Fruit fly (Drosophila melanogaster) whole organism, embryonic: ENCODE data around the gene CG4629.

Experiments
- Aef1 ChIP-seq: fragments of 200-800 bp; sonication (Bioruptor generic); IDR thresholded peaks from 3 replicates; pipeline ENCODE4 v1.3.6; 2022; ENCODE audit warnings: missing biosample characterization, missing genetic modification characterization
- B-H2 ChIP-seq: fragments of 200-800 bp; sonication (Bioruptor generic); optimal IDR thresholded peaks from 2 replicates; lab custom pipeline; 2018; ENCODE audit warnings: missing biosample characterization, mild to moderate bottlenecking, missing genetic modification characterization
- Bdp1 ChIP-seq: fragments of 200-800 bp; sonication (Bioruptor generic); optimal IDR thresholded peaks from 3 replicates; lab custom pipeline; 2016; ENCODE audit warnings: missing biosample characterization, missing genetic modification characterization
- C15 ChIP-seq: fragments of 200-800 bp; sonication (Bioruptor generic); IDR thresholded peaks from 3 replicates; pipeline ENCODE4 v1.3.6; 2022; ENCODE audit warnings: missing biosample characterization, missing genetic modification characterization
- CG1024 ChIP-seq: fragments of 200-800 bp; sonication (Bioruptor generic); IDR thresholded peaks from 2 replicates; pipeline ENCODE4 v1.3.6; 2022; ENCODE audit warnings: missing biosample characterization, missing genetic modification characterization
- CG11695 ChIP-seq: fragments of 200-800 bp; sonication (Bioruptor generic); IDR thresholded peaks from 3 replicates; pipeline ENCODE4 v1.3.6; 2022; ENCODE audit warnings: missing biosample characterization, missing genetic modification characterization
- CG11696 ChIP-seq: fragments of 200-800 bp; sonication (Bioruptor generic); IDR thresholded peaks from 2 replicates; pipeline ENCODE4 v1.3.6; 2022; ENCODE audit warnings: missing biosample characterization, missing genetic modification characterization
- CG12104 ChIP-seq: fragments of 200-800 bp; sonication (Bioruptor generic); optimal IDR thresholded peaks from 3 replicates; lab custom pipeline; 2016; ENCODE audit warnings: missing biosample characterization, missing genetic modification characterization
- CG14965 ChIP-seq: fragments of 200-800 bp; sonication (Bioruptor generic); optimal IDR thresholded peaks from 2 replicates; lab custom pipeline; 2016; ENCODE audit warnings: missing biosample characterization, missing genetic modification characterization, borderline replicate concordance
- CG16779 ChIP-seq: fragments of 200-800 bp; sonication (Bioruptor generic); IDR thresholded peaks from 2 replicates; pipeline ENCODE4 v1.3.6; 2022; ENCODE audit warnings: missing biosample characterization, missing genetic modification characterization
- CG16815 ChIP-seq: fragments of 200-800 bp; sonication (Bioruptor generic); optimal IDR thresholded peaks from 3 replicates; lab custom pipeline; 2017; ENCODE audit warnings: missing biosample characterization, mild to moderate bottlenecking, missing genetic modification characterization
- CG17568 ChIP-seq: fragments of 200-800 bp; sonication (Bioruptor generic); optimal IDR thresholded peaks from 2 replicates; lab custom pipeline; 2018; ENCODE audit warnings: missing biosample characterization, mild to moderate bottlenecking, missing genetic modification characterization, moderate library complexity
- CG1792 ChIP-seq: fragments of 200-800 bp; sonication (Bioruptor generic); optimal IDR thresholded peaks from 2 replicates; lab custom pipeline; 2016; ENCODE audit warnings: missing biosample characterization, missing genetic modification characterization
- CG1832 ChIP-seq: fragments of 200-800 bp; sonication (Bioruptor generic); optimal IDR thresholded peaks from 2 replicates; lab custom pipeline; 2017; ENCODE audit warnings: missing biosample characterization, mild to moderate bottlenecking, missing genetic modification characterization, inconsistent platforms
- CG31365 ChIP-seq: fragments of 200-800 bp; sonication (Bioruptor generic); optimal IDR thresholded peaks from 2 replicates; lab custom pipeline; 2018; ENCODE audit warnings: missing biosample characterization, mild to moderate bottlenecking, missing genetic modification characterization
- CG3163 ChIP-seq: fragments of 200-800 bp; sonication (Bioruptor generic); optimal IDR thresholded peaks from 3 replicates; lab custom pipeline; 2016; ENCODE audit warnings: missing biosample characterization, missing genetic modification characterization
- CG32767 ChIP-seq: fragments of 200-800 bp; sonication (Bioruptor generic); IDR thresholded peaks from 2 replicates; pipeline ENCODE4 v1.3.6; 2022; ENCODE audit warnings: missing biosample characterization, missing genetic modification characterization
- CG3281 ChIP-seq: fragments of 200-800 bp; sonication (Bioruptor generic); optimal IDR thresholded peaks from 3 replicates; lab custom pipeline; 2017; ENCODE audit warnings: missing biosample characterization, mild to moderate bottlenecking, missing genetic modification characterization
- CG42726 ChIP-seq: fragments of 200-800 bp; sonication (Bioruptor generic); IDR thresholded peaks from 2 replicates; pipeline ENCODE4 v1.3.6; 2022; ENCODE audit warnings: missing biosample characterization, missing genetic modification characterization; ENCODE audit not compliant: partially characterized antibody
- CG4404 ChIP-seq: fragments of 200-800 bp; sonication (Bioruptor generic); IDR thresholded peaks from 2 replicates; pipeline ENCODE4 v1.3.6; 2022; ENCODE audit warnings: missing biosample characterization, missing genetic modification characterization
- CG6175 ChIP-seq: fragments of 200-800 bp; sonication (Bioruptor generic); IDR thresholded peaks from 3 replicates; pipeline ENCODE4 v1.3.6; 2022; ENCODE audit warnings: missing biosample characterization, missing genetic modification characterization
- CG6254 ChIP-seq: fragments of 200-800 bp; sonication (Bioruptor generic); optimal IDR thresholded peaks from 3 replicates; lab custom pipeline; 2017; ENCODE audit warnings: mild to moderate bottlenecking, missing biosample characterization, missing genetic modification reagents, missing genetic modification characterization
- CG8089 ChIP-seq: fragments of 200-800 bp; sonication (Bioruptor generic); optimal IDR thresholded peaks from 3 replicates; lab custom pipeline; 2016; ENCODE audit warnings: missing biosample characterization, missing genetic modification characterization
- CG8290 ChIP-seq, 3 experiments: fragments of 200-800 bp; sonication (Bioruptor generic); optimal IDR thresholded peaks; 2 replicates each; lab custom pipeline; 2016 to 2019; ENCODE audit warnings: missing biosample characterization in 3 of 3, missing genetic modification characterization in 3 of 3, mild to moderate bottlenecking in 2 of 3, moderate library complexity in 1 of 3
- CG9797 ChIP-seq: fragments of 200-800 bp; sonication (Bioruptor generic); optimal IDR thresholded peaks from 3 replicates; lab custom pipeline; 2018; ENCODE audit warnings: missing biosample characterization, mild to moderate bottlenecking, missing genetic modification characterization
- ERR ChIP-seq: fragments of 200-800 bp; sonication (Bioruptor generic); optimal IDR thresholded peaks from 2 replicates; lab custom pipeline; 2016; ENCODE audit warnings: missing biosample characterization, missing genetic modification characterization
- Elba2 ChIP-seq: fragments of 200-800 bp; sonication (Bioruptor generic); optimal IDR thresholded peaks from 3 replicates; lab custom pipeline; 2016; ENCODE audit warnings: missing biosample characterization, missing genetic modification characterization
- HLHmδ ChIP-seq: fragments of 200-800 bp; sonication (Bioruptor generic); optimal IDR thresholded peaks from 2 replicates; lab custom pipeline; 2018; ENCODE audit warnings: missing biosample characterization, mild to moderate bottlenecking, missing genetic modification characterization, moderate library complexity
- Hsf ChIP-seq: fragments of 200-800 bp; sonication (Bioruptor generic); optimal IDR thresholded peaks from 3 replicates; lab custom pipeline; 2016; ENCODE audit warnings: missing biosample characterization, missing genetic modification characterization
- Jarid2 ChIP-seq: fragments of 200-800 bp; sonication (Bioruptor generic); optimal IDR thresholded peaks from 3 replicates; lab custom pipeline; 2017; ENCODE audit warnings: mild to moderate bottlenecking, missing biosample characterization, missing genetic modification reagents, missing genetic modification characterization
- Lhr ChIP-seq: fragments of 200-800 bp; sonication (Bioruptor generic); optimal IDR thresholded peaks from 3 replicates; lab custom pipeline; 2017; ENCODE audit warnings: mild to moderate bottlenecking, missing biosample characterization, missing genetic modification reagents, missing genetic modification characterization
- Max ChIP-seq: fragments of 200-800 bp; sonication (Bioruptor generic); optimal IDR thresholded peaks from 2 replicates; lab custom pipeline; 2016; ENCODE audit warnings: missing biosample characterization, mild to moderate bottlenecking, missing genetic modification characterization
- Oaz ChIP-seq: fragments of 200-800 bp; sonication (Bioruptor generic); IDR thresholded peaks from 2 replicates; pipeline ENCODE4 v1.3.6; 2022; ENCODE audit warnings: missing biosample characterization, missing genetic modification characterization
- Oli ChIP-seq: fragments of 200-800 bp; sonication (Bioruptor generic); optimal IDR thresholded peaks from 2 replicates; lab custom pipeline; 2018; ENCODE audit warnings: missing biosample characterization, mild to moderate bottlenecking, missing genetic modification characterization, moderate library complexity
- Poxn ChIP-seq: fragments of 200-800 bp; sonication (Bioruptor generic); IDR thresholded peaks from 2 replicates; pipeline ENCODE4 v1.3.6; 2022; ENCODE audit warnings: missing biosample characterization, missing genetic modification characterization
- bowl ChIP-seq: fragments of 200-800 bp; sonication (Bioruptor generic); IDR thresholded peaks from 2 replicates; pipeline ENCODE4 v1.3.6; 2022; ENCODE audit warnings: missing biosample characterization, missing genetic modification characterization
- ci ChIP-seq: fragments of 200-800 bp; sonication (Bioruptor generic); IDR thresholded peaks from 3 replicates; pipeline ENCODE4 v1.3.6; 2022; ENCODE audit warnings: missing biosample characterization, missing genetic modification characterization
- emc ChIP-seq: fragments of 200-800 bp; sonication (Bioruptor generic); optimal IDR thresholded peaks from 2 replicates; lab custom pipeline; 2016; ENCODE audit warnings: missing biosample characterization, missing genetic modification characterization
- gsb ChIP-seq: fragments of 200-800 bp; sonication (Bioruptor generic); IDR thresholded peaks from 2 replicates; pipeline ENCODE4 v1.3.6; 2022; ENCODE audit warnings: missing biosample characterization, missing genetic modification characterization
- inv ChIP-seq: fragments of 200-800 bp; sonication (Bioruptor generic); IDR thresholded peaks from 2 replicates; pipeline ENCODE4 v1.3.6; 2022; ENCODE audit warnings: missing biosample characterization, missing genetic modification characterization; ENCODE audit not compliant: partially characterized antibody
- lab ChIP-seq: fragments of 200-800 bp; sonication (Bioruptor generic); optimal IDR thresholded peaks from 3 replicates; lab custom pipeline; 2017; ENCODE audit warnings: missing biosample characterization, missing genetic modification characterization, mild to moderate bottlenecking, moderate library complexity, missing genetic modification reagents
- nerfin-1 ChIP-seq: fragments of 200-800 bp; sonication (Bioruptor generic); optimal IDR thresholded peaks from 3 replicates; lab custom pipeline; 2019; ENCODE audit warnings: missing biosample characterization, mild to moderate bottlenecking, missing genetic modification characterization, moderate library complexity
- odd ChIP-seq: fragments of 200-800 bp; sonication (Bioruptor generic); optimal IDR thresholded peaks from 2 replicates; lab custom pipeline; 2017; ENCODE audit warnings: missing biosample characterization, mild to moderate bottlenecking, missing genetic modification characterization
- sima ChIP-seq: fragments of 200-800 bp; sonication (Bioruptor generic); optimal IDR thresholded peaks from 2 replicates; lab custom pipeline; 2016; ENCODE audit warnings: missing biosample characterization, missing genetic modification characterization
- sr ChIP-seq: fragments of 200-800 bp; sonication (Bioruptor generic); IDR thresholded peaks from 3 replicates; pipeline ENCODE4 v1.3.6; 2022; ENCODE audit warnings: missing biosample characterization, missing genetic modification characterization
- wdn ChIP-seq: fragments of 200-800 bp; sonication (Bioruptor generic); IDR thresholded peaks from 2 replicates; pipeline ENCODE4 v1.3.6; 2022; ENCODE audit warnings: missing biosample characterization, missing genetic modification characterization
- zf30C ChIP-seq: fragments of 200-800 bp; sonication (Bioruptor generic); optimal IDR thresholded peaks from 3 replicates; lab custom pipeline; 2018; ENCODE audit warnings: missing biosample characterization, mild to moderate bottlenecking, missing genetic modification characterization

The CG4629 gene

dm6 chr2L:1118880-1119809, 16.8 kb upstream of the CG4629 start (continued):
- peak; percentile 69 for TF ChIP-seq Aef1 (GFP tag; lab: Robert Waterston, UW)
- TF ChIP-seq nerfin-1 (tag; lab: Kevin White, UChicago): no peak
- TF ChIP-seq CG1832 (GFP tag; lab: Kevin White, UChicago): no peak
- TF ChIP-seq emc (GFP tag; lab: Kevin White, UChicago): no peak
- peak; percentile 82 for TF ChIP-seq wdn (GFP tag; lab: Robert Waterston, UW)
- no peak for TF ChIP-seq CG31365 (tag; lab: Kevin White, UChicago)
- TF ChIP-seq ci: peak; percentile 71; the same call in 2 of the 3 replicates
- TF ChIP-seq CG1792 (GFP tag; lab: Kevin White, UChicago): peak; percentile 9
- TF ChIP-seq CG9797 (GFP tag; lab: Kevin White, UChicago): no peak
- peak; percentile 61 for TF ChIP-seq Oaz (GFP tag; lab: Robert Waterston, UW)
- no peak for TF ChIP-seq zf30C (GFP tag; lab: Kevin White, UChicago)
- peak; percentile 70 for TF ChIP-seq Jarid2 (GFP tag; lab: Kevin White, UChicago)
- TF ChIP-seq CG3281 (GFP tag; lab: Kevin White, UChicago): peak; percentile 69
- TF ChIP-seq CG8089 (GFP tag; lab: Kevin White, UChicago): peak; percentile 40
- TF ChIP-seq bowl (GFP tag; lab: Robert Waterston, UW): peak; percentile 44; the same call in 1 of the 2 replicates
- peak; percentile 1 for TF ChIP-seq ERR (GFP tag; lab: Kevin White, UChicago)
- peak; percentile 10 for TF ChIP-seq B-H2
- TF ChIP-seq lab: peak; percentile 84
- peak; percentile 77; the same call in 2 of the 3 replicates for TF ChIP-seq CG11695 (GFP tag; lab: Robert Waterston, UW)
- TF ChIP-seq CG8290 (GFP tag; optimal IDR thresholded peaks at IDR 0.05; lab: Kevin White, UChicago): peak; percentile 49
- TF ChIP-seq CG8290 (tag; optimal IDR thresholded peaks at IDR 0.05; lab: Kevin White, UChicago): peak in 1 of 2 experiments; percentile 87
- peak; percentile 64 for TF ChIP-seq Oli (tag; lab: Kevin White, UChicago)
- peak; percentile 55 for TF ChIP-seq CG11696
- TF ChIP-seq Poxn (GFP tag; lab: Robert Waterston, UW): 0 out of 2 replicates have a peak, but pooled peaks have one; percentile 43
- TF ChIP-seq CG12104 (GFP tag; lab: Kevin White, UChicago): peak; percentile 47
- peak; percentile 63 for TF ChIP-seq CG32767 (GFP tag; lab: Robert Waterston, UW)
- peak; percentile 66 for TF ChIP-seq CG4404 (GFP tag; lab: Robert Waterston, UW)
- peak; percentile 48; the same call in 1 of the 3 replicates for TF ChIP-seq sr (GFP tag; lab: Robert Waterston, UW)
- TF ChIP-seq inv (GFP tag; lab: Robert Waterston, UW): no peak
- peak; percentile 62 for TF ChIP-seq Bdp1 (GFP tag; lab: Kevin White, UChicago)
- peak; percentile 33 for TF ChIP-seq HLHmδ
- TF ChIP-seq odd (GFP tag; lab: Kevin White, UChicago): peak; percentile 26
- TF ChIP-seq CG42726 (GFP tag; lab: Robert Waterston, UW): peak; percentile 55; the same call in 1 of the 2 replicates
- TF ChIP-seq Lhr: no peak
- TF ChIP-seq Max (GFP tag; lab: Kevin White, UChicago): peak; percentile 66
- TF ChIP-seq CG1024 (GFP tag; lab: Robert Waterston, UW): peak; percentile 25; the same call in 1 of the 2 replicates
- peak; percentile 74; the same call in 1 of the 3 replicates for TF ChIP-seq C15 (GFP tag; lab: Robert Waterston, UW)
- TF ChIP-seq CG3163 (GFP tag; lab: Kevin White, UChicago): no peak
- TF ChIP-seq CG17568 (GFP tag; lab: Kevin White, UChicago): peak; percentile 45
- TF ChIP-seq gsb (GFP tag; lab: Robert Waterston, UW): peak; percentile 55; the same call in 1 of the 2 replicates
- TF ChIP-seq CG6254 (GFP tag; lab: Kevin White, UChicago): no peak
- TF ChIP-seq CG14965: no peak
- TF ChIP-seq Hsf (GFP tag; lab: Kevin White, UChicago): peak; percentile 80
- no peak for TF ChIP-seq sima
- peak; percentile 22; the same call in 1 of the 3 replicates for TF ChIP-seq CG6175 (GFP tag; lab: Robert Waterston, UW)
- TF ChIP-seq Elba2 (GFP tag; lab: Kevin White, UChicago): no peak
- peak; percentile 64 for TF ChIP-seq CG16815 (GFP tag; lab: Kevin White, UChicago)
- TF ChIP-seq CG16779 (GFP tag; lab: Robert Waterston, UW): peak; percentile 73
